Worm (Caenorhabditis elegans): ENCODE measurements around the gene nas-33.

DNA sequence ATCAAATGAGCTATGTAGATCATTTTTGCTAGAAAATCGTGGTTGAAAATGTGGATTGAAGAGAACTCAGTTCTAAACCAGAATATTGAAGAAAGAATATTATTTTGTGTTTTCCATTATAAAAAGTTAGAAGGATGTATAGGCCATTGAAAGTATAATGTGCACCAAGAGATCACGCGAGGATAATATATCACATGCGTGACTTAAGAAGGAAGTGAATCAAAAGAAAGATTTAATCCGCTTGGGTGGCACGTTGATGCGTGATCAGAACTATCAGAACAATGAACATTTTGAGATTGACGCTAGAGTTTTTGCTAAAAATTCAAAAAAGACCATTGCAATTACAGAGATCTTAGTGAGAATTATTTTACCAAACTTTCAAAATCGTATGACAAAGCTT is 19.2 kb downstream of the nas-33 start:
- no peak for TF ChIP-seq W03F9.2 (tag; optimal IDR thresholded peaks at IDR 0.05)
- TF ChIP-seq him-1 (tag; optimal IDR thresholded peaks at IDR 0.05): no peak
- TF ChIP-seq dao-5 (tag; optimal IDR thresholded peaks at IDR 0.05): no peak
